Fruit fly (Drosophila melanogaster) whole organism, embryonic: ENCODE data around the gene mxt.

Experiments used
- Pdp1 ChIP-seq, 2 experiments: fragments of 200-800 bp; sonication (Bioruptor generic); optimal IDR thresholded peaks; 3 replicates each; lab custom pipeline; 2016; ENCODE audit warnings: missing biosample characterization in 2 of 2, missing genetic modification characterization in 2 of 2, mild to moderate bottlenecking in 1 of 2, moderate library complexity in 1 of 2
- fd96Cb ChIP-seq: fragments of 200-800 bp; sonication (Bioruptor generic); optimal IDR thresholded peaks from 2 replicates; lab custom pipeline; 2018; ENCODE audit warnings: missing biosample characterization, mild to moderate bottlenecking, missing genetic modification characterization, moderate library complexity
- jing ChIP-seq: fragments of 200-800 bp; sonication (Bioruptor generic); optimal IDR thresholded peaks from 2 replicates; lab custom pipeline; 2018; ENCODE audit warnings: missing biosample characterization, mild to moderate bottlenecking, missing genetic modification characterization

dm6 chr2L:4825695-4826094 is 21.4 kb downstream of the mxt start:
- no peak for TF ChIP-seq jing (GFP tag; lab: Kevin White, UChicago)
- TF ChIP-seq fd96Cb (tag; lab: Kevin White, UChicago) = no peak
- no peak for TF ChIP-seq Pdp1 (GFP tag; optimal IDR thresholded peaks at IDR 0.05; lab: Kevin White, UChicago)
